Worm (Caenorhabditis elegans) whole organism, midembryonic: ENCODE measurements around the gene zip-7.

Experiments used
- T22C8.4 ChIP-seq: fragments of 200-800 bp; sonication (Bioruptor generic); IDR thresholded peaks from 2 replicates; pipeline ENCODE4 v1.3.6; 2022; ENCODE audit warnings: missing genetic modification characterization, missing compliant biosample characterization
- flt-1 ChIP-seq: fragments of 200-800 bp; sonication (Bioruptor generic); IDR thresholded peaks from 2 replicates; pipeline ENCODE4 v1.3.6; 2022; ENCODE audit warnings: missing genetic modification characterization, missing compliant biosample characterization
- klf-2 ChIP-seq: fragments of 200-800 bp; sonication (Bioruptor generic); conservative IDR thresholded peaks from 2 replicates; pipeline ENCODE4 v1.3.6; 2022; ENCODE audit warnings: missing genetic modification reagents, missing genetic modification characterization, missing compliant biosample characterization
- med-1 ChIP-seq: sonication (generic microtip); optimal IDR thresholded peaks from 2 replicates; lab custom pipeline; 2017; ENCODE audit warnings: missing genetic modification characterization, mild to moderate bottlenecking, missing compliant biosample characterization, antibody characterized with exemption, missing genetic modification reagents; ENCODE audit not compliant: insufficient read depth
- ref-1 ChIP-seq: fragments of 200-800 bp; sonication (Bioruptor generic); conservative IDR thresholded peaks from 2 replicates; pipeline ENCODE4 v1.3.6; 2022; ENCODE audit warnings: missing genetic modification reagents, missing genetic modification characterization, missing compliant biosample characterization

- TF ChIP-seq ref-1 (GFP tag; lab: Robert Waterston, UW) (no peak), med-1 (no peak), klf-2 (GFP tag; lab: Robert Waterston, UW) (no peak), flt-1 (GFP tag; lab: Robert Waterston, UW) (no peak), T22C8.4 (GFP tag; lab: Robert Waterston, UW) (0 out of 2 replicates have a peak, but pooled peaks have one; percentile 50)
Measured at ce11 chrIV:16483273-16484204, 21.9 kb downstream of the zip-7 start.
